Worm (Caenorhabditis elegans): Measurements from ENCODE around the gene C43D7.7.

- no peak for TF ChIP-seq R02D3.7 (tag; optimal IDR thresholded peaks at IDR 0.05)
- no peak for TF ChIP-seq nhr-11 (tag; optimal IDR thresholded peaks at IDR 0.05)
- TF ChIP-seq dmd-9 (GFP tag; IDR thresholded peaks at IDR 0.05), result no peak
- no peak for TF ChIP-seq nhr-76 (tag; optimal IDR thresholded peaks at IDR 0.05)
- TF ChIP-seq lir-3 (tag; optimal IDR thresholded peaks at IDR 0.05), result no peak
- no peak for TF ChIP-seq ama-1 (optimal IDR thresholded peaks at IDR 0.05)
- TF ChIP-seq cey-2 (tag; optimal IDR thresholded peaks at IDR 0.05; ENCODE audit: borderline replicate concordance, insufficient read depth), result no peak
- no peak for TF ChIP-seq nhr-77 (tag; optimal IDR thresholded peaks at IDR 0.05)
- TF ChIP-seq ceh-28 (tag; optimal IDR thresholded peaks at IDR 0.05), result no peak
- no peak for TF ChIP-seq ctbp-1 (GFP tag; IDR thresholded peaks at IDR 0.05)
- TF ChIP-seq lin-39 (tag; optimal IDR thresholded peaks at IDR 0.05), result no peak
- TF ChIP-seq pqm-1 (tag; optimal IDR thresholded peaks at IDR 0.05), result no peak
- no peak for TF ChIP-seq nhr-25 (tag; optimal IDR thresholded peaks at IDR 0.05; ENCODE audit: borderline replicate concordance, insufficient read depth)
- TF ChIP-seq snpc-4 (tag; optimal IDR thresholded peaks at IDR 0.05), result no peak
These were observed 32.6 kb upstream of the C43D7.7 start for ce11 chrV:19351944-19352343.
